Worm (Caenorhabditis elegans): Measurements from ENCODE around the gene atf-4.
A peak's percentile ranks its signal among the peaks of the same experiment; 100 is the strongest.

atf-4 gene

DNA sequence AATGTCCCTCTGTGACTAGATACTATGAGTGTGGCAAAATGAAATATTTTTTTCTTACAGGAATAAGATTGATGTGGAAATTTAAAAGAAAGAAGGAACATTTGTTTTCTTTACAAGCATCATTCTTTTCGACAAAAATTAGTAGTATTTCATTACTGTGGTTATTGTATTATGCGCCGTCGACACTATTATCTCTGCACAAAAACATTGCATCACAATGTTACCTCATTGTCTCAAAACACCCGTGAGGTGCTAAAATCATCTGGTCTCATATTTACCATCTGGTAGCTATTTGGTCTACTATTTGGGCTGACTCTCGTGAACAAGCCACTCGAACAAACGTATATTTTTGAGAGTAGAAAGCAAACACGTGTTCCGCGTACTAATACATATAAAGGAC lies 51.1 kb downstream of the atf-4 start:
- peak; percentile 53 for TF ChIP-seq nhr-2 (tag; optimal IDR thresholded peaks at IDR 0.05)
- peak; percentile 59 for TF ChIP-seq zip-8 (tag; optimal IDR thresholded peaks at IDR 0.05)
- TF ChIP-seq cnd-1 (tag; optimal IDR thresholded peaks at IDR 0.05): no peak

Measured in whole organism, mixed stage, embryonic.